Fruit fly (Drosophila melanogaster) Kc167 (cell line): ENCODE data around the gene CG34049.

Source experiments
- Myc ChIP-seq: fragments of >200 bp; optimal IDR thresholded peaks from 2 replicates; lab custom pipeline; 2017; ENCODE audit warnings: missing external identifiers
- h ChIP-seq: fragments of >200 bp; optimal IDR thresholded peaks from 3 replicates; lab custom pipeline; 2018; ENCODE audit warnings: missing external identifiers
- insv ChIP-seq: fragments of >200 bp; optimal IDR thresholded peaks from 3 replicates; lab custom pipeline; 2018; ENCODE audit warnings: missing external identifiers
- psq ChIP-seq: fragments of >200 bp; optimal IDR thresholded peaks from 2 replicates; lab custom pipeline; 2017; ENCODE audit warnings: missing external identifiers
- ttk ChIP-seq: sonication (Bioruptor generic); optimal IDR thresholded peaks from 2 replicates; lab custom pipeline; 2017; ENCODE audit warnings: missing external identifiers

DNA sequence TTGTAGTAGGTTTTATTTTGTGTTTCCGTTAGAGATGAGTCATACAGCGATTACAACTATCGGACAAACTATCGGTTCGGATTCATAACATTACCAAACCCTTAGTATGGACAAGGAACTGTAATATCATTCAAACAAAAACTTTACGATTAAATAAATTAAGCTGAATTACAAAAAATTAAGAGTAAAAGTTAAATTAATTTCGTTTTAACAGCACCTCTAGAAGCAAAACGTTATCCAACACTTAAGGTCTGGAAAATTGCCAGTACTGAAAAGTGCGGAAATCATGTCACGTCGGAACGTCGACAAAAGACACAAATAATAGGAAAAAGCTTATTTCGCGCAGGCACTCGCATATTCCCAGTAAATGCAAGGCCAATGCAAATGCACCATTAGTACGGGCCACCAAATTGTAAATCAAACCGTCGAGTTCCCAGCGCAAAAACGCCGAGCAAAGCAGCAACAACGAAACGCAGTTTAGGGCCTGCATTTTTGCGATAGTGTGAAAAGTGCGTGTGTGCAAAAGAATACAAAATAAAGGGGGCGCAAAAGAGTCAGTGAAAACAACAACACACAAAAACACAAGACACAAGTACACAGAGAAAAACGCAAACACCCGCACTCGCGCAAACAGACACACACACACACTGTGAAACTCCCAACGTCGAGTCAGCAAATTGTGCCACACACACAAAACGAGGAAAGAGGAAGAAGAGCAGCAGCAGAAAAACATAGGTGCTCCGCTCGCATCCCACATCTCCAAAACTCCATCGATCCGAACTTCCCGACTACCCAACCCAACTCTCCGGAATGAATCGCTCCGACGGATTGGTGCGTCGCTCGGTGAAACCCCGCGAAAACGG, 38.6 kb downstream of the CG34049 start, which contains the start of the genes CG15387 and sau:
- TF ChIP-seq psq (lab: Kevin White, UChicago) (no peak), insv (lab: Kevin White, UChicago) (no peak), Myc (no peak), ttk (no peak), h (no peak)
